Worm (Caenorhabditis elegans): ENCODE measurements around the gene K12H4.5.

Gene K12H4.5

DNA sequence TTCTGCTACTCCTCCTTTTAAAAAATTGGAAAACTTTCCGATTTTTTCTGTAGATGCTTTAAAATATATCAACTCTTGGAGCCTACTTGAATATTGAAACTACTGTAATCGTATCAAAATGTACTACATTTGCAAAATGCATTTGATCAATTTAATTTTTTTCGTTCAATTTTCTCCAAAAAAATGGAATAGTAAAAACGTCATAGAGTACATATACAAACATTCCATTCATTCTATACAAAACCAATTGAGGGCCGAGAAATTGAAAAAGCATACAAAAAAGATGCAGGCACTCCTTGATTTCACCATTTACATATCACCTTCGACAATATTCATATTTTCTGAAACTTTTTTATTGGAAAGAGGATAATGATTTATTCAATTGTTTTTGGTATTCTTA lies 40.2 kb upstream of the K12H4.5 start, which contains the start of gene C06G4.6:
Gene C06G4.6 (plus strand): TSS at position 301 of the 400 bp plus-strand sequence.
- TF ChIP-seq madf-6 (GFP tag; IDR thresholded peaks at IDR 0.05): no peak
- no peak for TF ChIP-seq B0019.2 (GFP tag; conservative IDR thresholded peaks at IDR 0.05)
- TF ChIP-seq B0035.1 (tag; optimal IDR thresholded peaks at IDR 0.05): no peak
- no peak for TF ChIP-seq K12H6.12 (tag; optimal IDR thresholded peaks at IDR 0.05)
- no peak for TF ChIP-seq nhr-90 (tag; optimal IDR thresholded peaks at IDR 0.05)
- TF ChIP-seq ceh-40 (GFP tag; IDR thresholded peaks at IDR 0.05): no peak
- TF ChIP-seq ets-4 (GFP tag; optimal IDR thresholded peaks at IDR 0.05): no peak
- TF ChIP-seq madf-8 (GFP tag; conservative IDR thresholded peaks at IDR 0.05): no peak
- TF ChIP-seq C06A6.2 (GFP tag; conservative IDR thresholded peaks at IDR 0.05): no peak
- TF ChIP-seq zim-3 (tag; optimal IDR thresholded peaks at IDR 0.05): no peak
- no peak for TF ChIP-seq Y79H2A.3 (GFP tag; conservative IDR thresholded peaks at IDR 0.05)
- no peak for TF ChIP-seq ztf-26 (tag; optimal IDR thresholded peaks at IDR 0.05)
- no peak for TF ChIP-seq madf-10 (tag; optimal IDR thresholded peaks at IDR 0.05)
- TF ChIP-seq lir-1 (GFP tag; conservative IDR thresholded peaks at IDR 0.05): no peak

DNA sequence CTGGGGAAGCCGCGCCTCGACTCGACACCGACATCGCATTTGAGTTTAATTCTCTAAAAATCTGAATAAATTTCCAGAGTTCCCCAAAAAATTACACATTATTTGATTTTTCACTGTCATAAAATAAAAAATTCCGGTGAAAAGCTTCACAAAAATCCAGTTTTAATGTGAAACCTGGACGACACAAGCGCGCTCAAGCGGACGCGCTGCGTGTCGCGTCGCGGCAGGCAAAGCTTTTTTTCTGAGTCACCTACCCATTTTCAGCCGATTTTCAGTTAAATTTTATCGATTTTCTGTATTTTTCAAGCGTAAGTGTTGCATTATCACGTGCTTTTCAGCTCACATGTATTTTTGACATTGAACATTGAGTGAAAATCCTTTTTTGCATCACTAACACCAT lies 34.5 kb upstream of the K12H4.5 start, which contains the start of gene cit-1.1:
Gene cit-1.1 (minus strand): TSS at position 53 of the 400 bp plus-strand sequence.
- TF ChIP-seq nhr-80 (tag; optimal IDR thresholded peaks at IDR 0.05) (peak; percentile 15), madf-3 (GFP tag; IDR thresholded peaks at IDR 0.05) (peak; percentile 97), rec-8 (tag; optimal IDR thresholded peaks at IDR 0.05) (no peak)

DNA sequence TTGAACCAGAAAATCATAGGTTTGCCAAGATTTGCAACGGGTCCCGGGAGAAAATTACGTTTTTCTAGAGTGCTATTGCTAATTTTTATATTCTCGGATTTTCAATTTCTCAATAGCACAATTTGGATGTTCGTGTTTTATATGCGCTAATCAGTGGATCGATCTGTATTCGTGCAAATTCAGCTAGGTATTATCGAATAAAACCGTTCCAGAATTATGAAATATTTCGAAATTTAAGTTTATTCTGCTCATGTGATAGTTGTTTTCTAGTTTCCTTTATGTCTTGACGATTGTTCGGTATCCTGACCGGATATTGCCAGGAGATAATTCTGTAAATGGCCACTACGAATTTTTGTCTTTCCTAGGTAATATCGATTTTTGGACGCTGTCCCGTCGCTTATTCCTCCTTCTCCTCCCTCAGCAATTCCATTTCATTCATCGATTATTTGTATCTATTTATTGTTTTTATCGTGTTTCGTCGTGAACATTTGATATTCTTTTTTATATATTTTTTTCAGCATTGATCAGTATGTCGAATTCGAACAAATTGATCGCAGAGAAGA lies 33.9 kb upstream of the K12H4.5 start, which contains the start of gene cit-1.2:
Gene cit-1.2 (plus strand): TSS at position 513 of the 563 bp plus-strand sequence.
- no peak for TF ChIP-seq ztf-26 (tag; optimal IDR thresholded peaks at IDR 0.05)
- TF ChIP-seq cebp-1 (GFP tag; IDR thresholded peaks at IDR 0.05): peak; percentile 23; the same call in 1 of the 2 replicates
- TF ChIP-seq cebp-1 (tag; optimal IDR thresholded peaks at IDR 0.05): peak; percentile 67
- no peak for TF ChIP-seq hsf-1 (GFP tag; IDR thresholded peaks at IDR 0.05)
- 0 out of 2 replicates have a peak, but pooled peaks have one; percentile 30 for TF ChIP-seq nfyb-1 (GFP tag; IDR thresholded peaks at IDR 0.05)
- no peak for TF ChIP-seq sdz-38 (tag; optimal IDR thresholded peaks at IDR 0.05)
- TF ChIP-seq snpc-3.4 (tag; optimal IDR thresholded peaks at IDR 0.05): no peak
- 0 out of 2 replicates have a peak, but pooled peaks have one; percentile 19 for TF ChIP-seq pbrm-1 (GFP tag; IDR thresholded peaks at IDR 0.05)
- TF ChIP-seq ekl-4 (GFP tag; IDR thresholded peaks at IDR 0.05): no peak
- no peak for TF ChIP-seq rec-8 (tag; optimal IDR thresholded peaks at IDR 0.05)
- no peak for TF ChIP-seq rpc-1 (optimal IDR thresholded peaks at IDR 0.05)
- TF ChIP-seq rpc-1 (tag; optimal IDR thresholded peaks at IDR 0.05): no peak
- no peak for TF ChIP-seq madf-10 (tag; optimal IDR thresholded peaks at IDR 0.05)
- TF ChIP-seq F57A8.1 (GFP tag; optimal IDR thresholded peaks at IDR 0.05): no peak
- TF ChIP-seq mel-28 (tag; optimal IDR thresholded peaks at IDR 0.05; ENCODE audit: borderline replicate concordance): no peak
- no peak for TF ChIP-seq ztf-22 (GFP tag; optimal IDR thresholded peaks at IDR 0.05)
- no peak for TF ChIP-seq T26A5.8 (tag; optimal IDR thresholded peaks at IDR 0.05)
- no peak for TF ChIP-seq rcor-1 (GFP tag; IDR thresholded peaks at IDR 0.05)
- TF ChIP-seq hmg-1.2 (GFP tag; IDR thresholded peaks at IDR 0.05): no peak
- TF ChIP-seq B0035.1 (tag; optimal IDR thresholded peaks at IDR 0.05): no peak
- no peak for TF ChIP-seq repo-1 (tag; optimal IDR thresholded peaks at IDR 0.05)
- TF ChIP-seq snpc-4 (GFP tag; optimal IDR thresholded peaks at IDR 0.05): no peak
- no peak for TF ChIP-seq snpc-4 (tag; optimal IDR thresholded peaks at IDR 0.05)
- TF ChIP-seq sea-2 (GFP tag; IDR thresholded peaks at IDR 0.05): no peak
